Fruit fly (Drosophila melanogaster) whole organism, prepupa: ENCODE measurements around the gene Jarid2.

Source experiments
- CG11294 ChIP-seq: fragments of 200-800 bp; sonication (Bioruptor generic); IDR thresholded peaks from 2 replicates; pipeline ENCODE4 v1.3.6; 2022; ENCODE audit warnings: missing biosample characterization, missing genetic modification characterization
- CG11902 ChIP-seq: fragments of 200-800 bp; sonication (Bioruptor generic); optimal IDR thresholded peaks from 3 replicates; lab custom pipeline; 2016; ENCODE audit warnings: missing biosample characterization, missing genetic modification characterization
- CG15336 ChIP-seq: fragments of 200-800 bp; sonication (Bioruptor generic); IDR thresholded peaks from 2 replicates; pipeline ENCODE4 v1.3.6; 2022; ENCODE audit warnings: missing biosample characterization, missing genetic modification characterization
- CG1621 ChIP-seq: fragments of 200-800 bp; sonication (Bioruptor generic); optimal IDR thresholded peaks from 3 replicates; lab custom pipeline; 2018; ENCODE audit warnings: missing biosample characterization, mild to moderate bottlenecking, missing genetic modification characterization
- CG3032 ChIP-seq: fragments of 200-800 bp; optimal IDR thresholded peaks from 2 replicates; lab custom pipeline; 2019; ENCODE audit warnings: missing biosample characterization, mild to moderate bottlenecking, missing genetic modification characterization, moderate library complexity
- CG31627 ChIP-seq: fragments of 200-800 bp; sonication (Bioruptor generic); optimal IDR thresholded peaks from 3 replicates; lab custom pipeline; 2016; ENCODE audit warnings: missing biosample characterization, missing genetic modification characterization
- CG32006 ChIP-seq: fragments of 200-800 bp; sonication (Bioruptor generic); optimal IDR thresholded peaks from 3 replicates; lab custom pipeline; 2017; ENCODE audit warnings: missing biosample characterization, mild to moderate bottlenecking, missing genetic modification characterization
- CG34406 ChIP-seq: fragments of 200-800 bp; sonication (Bioruptor generic); optimal IDR thresholded peaks from 3 replicates; lab custom pipeline; 2016; ENCODE audit warnings: missing biosample characterization, missing genetic modification characterization
- CG6163 ChIP-seq: fragments of 200-800 bp; sonication (Bioruptor generic); IDR thresholded peaks from 3 replicates; pipeline ENCODE4 v1.3.6; 2022; ENCODE audit warnings: missing biosample characterization, missing genetic modification characterization
- CG6276 ChIP-seq: fragments of 200-800 bp; sonication (Bioruptor generic); optimal IDR thresholded peaks from 2 replicates; lab custom pipeline; 2017; ENCODE audit warnings: missing biosample characterization, mild to moderate bottlenecking, missing genetic modification characterization
- CG6808 ChIP-seq: fragments of 200-800 bp; sonication (Bioruptor generic); optimal IDR thresholded peaks from 3 replicates; lab custom pipeline; 2017; ENCODE audit warnings: missing biosample characterization, missing genetic modification characterization, mild to moderate bottlenecking, moderate library complexity, missing genetic modification reagents
- CG6854 ChIP-seq: fragments of 200-800 bp; sonication (Bioruptor generic); optimal IDR thresholded peaks from 2 replicates; lab custom pipeline; 2017; ENCODE audit warnings: missing biosample characterization, mild to moderate bottlenecking, missing genetic modification characterization
- CG7368 ChIP-seq: fragments of 200-800 bp; sonication (Bioruptor generic); optimal IDR thresholded peaks from 3 replicates; lab custom pipeline; 2016; ENCODE audit warnings: missing biosample characterization, missing genetic modification characterization
- CG8632 ChIP-seq: fragments of 200-800 bp; sonication (Bioruptor generic); optimal IDR thresholded peaks from 3 replicates; lab custom pipeline; 2016; ENCODE audit warnings: missing biosample characterization, missing genetic modification characterization
- CG9139 ChIP-seq: fragments of 200-800 bp; sonication (Bioruptor generic); optimal IDR thresholded peaks from 3 replicates; lab custom pipeline; 2017; ENCODE audit warnings: missing biosample characterization, mild to moderate bottlenecking, missing genetic modification characterization
- Eip75B ChIP-seq: fragments of 200-800 bp; sonication (Bioruptor generic); optimal IDR thresholded peaks from 3 replicates; lab custom pipeline; 2016; ENCODE audit warnings: missing biosample characterization, missing genetic modification characterization
- Eip78C ChIP-seq: fragments of 200-800 bp; sonication (Bioruptor generic); peaks from one replicate; lab custom pipeline; 2016; ENCODE audit warnings: missing biosample characterization, missing genetic modification characterization
- Ets96B ChIP-seq: fragments of 200-800 bp; optimal IDR thresholded peaks from 2 replicates; lab custom pipeline; 2019; ENCODE audit warnings: missing biosample characterization, mild to moderate bottlenecking, missing genetic modification characterization, moderate library complexity
- Gug ChIP-seq: fragments of 200-800 bp; sonication (Bioruptor generic); IDR thresholded peaks from 2 replicates; pipeline ENCODE4 v1.3.6; 2022; ENCODE audit warnings: missing biosample characterization, missing genetic modification characterization
- Hr38 ChIP-seq: sonication (Bioruptor generic); optimal IDR thresholded peaks from 2 replicates; lab custom pipeline; 2016; ENCODE audit warnings: missing biosample characterization, missing genetic modification characterization
- Hr4 ChIP-seq: fragments of 200-800 bp; sonication (Bioruptor generic); optimal IDR thresholded peaks from 3 replicates; lab custom pipeline; 2016; ENCODE audit warnings: missing biosample characterization, missing genetic modification characterization
- Smox ChIP-seq: fragments of 200-800 bp; sonication (Bioruptor generic); optimal IDR thresholded peaks from 3 replicates; lab custom pipeline; 2016; ENCODE audit warnings: missing biosample characterization, missing genetic modification characterization
- Sox102F ChIP-seq: fragments of 200-800 bp; sonication (Bioruptor generic); optimal IDR thresholded peaks from 2 replicates; lab custom pipeline; 2016; ENCODE audit warnings: missing biosample characterization, mild to moderate bottlenecking, missing genetic modification characterization
- Sox14 ChIP-seq: fragments of 200-800 bp; sonication (Bioruptor generic); optimal IDR thresholded peaks from 3 replicates; lab custom pipeline; 2016; ENCODE audit warnings: missing biosample characterization, missing genetic modification characterization
- achi ChIP-seq: fragments of 200-800 bp; sonication (Bioruptor generic); optimal IDR thresholded peaks from 3 replicates; lab custom pipeline; 2016; ENCODE audit warnings: missing biosample characterization, missing genetic modification characterization
- acj6 ChIP-seq: fragments of 200-800 bp; sonication (Bioruptor generic); optimal IDR thresholded peaks from 3 replicates; lab custom pipeline; 2016; ENCODE audit warnings: missing biosample characterization, missing genetic modification characterization
- cyc ChIP-seq: fragments of 200-800 bp; sonication (Bioruptor generic); optimal IDR thresholded peaks from 3 replicates; lab custom pipeline; 2016; ENCODE audit warnings: missing biosample characterization, missing genetic modification characterization
- eg ChIP-seq: fragments of 200-800 bp; sonication (Bioruptor generic); IDR thresholded peaks from 3 replicates; pipeline ENCODE4 v1.3.6; 2022; ENCODE audit warnings: missing biosample characterization, missing genetic modification characterization
- esn ChIP-seq: fragments of 200-800 bp; sonication (Bioruptor generic); optimal IDR thresholded peaks from 2 replicates; lab custom pipeline; 2016; ENCODE audit warnings: missing biosample characterization, mild to moderate bottlenecking, missing genetic modification characterization, moderate library complexity
- fd59A ChIP-seq: fragments of 200-800 bp; sonication (Bioruptor generic); optimal IDR thresholded peaks from 2 replicates; lab custom pipeline; 2017; ENCODE audit warnings: missing biosample characterization, mild to moderate bottlenecking, missing genetic modification characterization, missing genetic modification reagents
- fkh ChIP-seq: fragments of 200-800 bp; sonication (Bioruptor generic); optimal IDR thresholded peaks from 3 replicates; lab custom pipeline; 2017; ENCODE audit warnings: missing biosample characterization, mild to moderate bottlenecking, missing genetic modification characterization, moderate library complexity
- net ChIP-seq: fragments of 200-800 bp; sonication (Bioruptor generic); optimal IDR thresholded peaks from 3 replicates; lab custom pipeline; 2016; ENCODE audit warnings: missing biosample characterization, missing genetic modification characterization
- salr ChIP-seq, 2 experiments: fragments of 200-800 bp; sonication (Bioruptor generic); optimal IDR thresholded peaks; 3 replicates each; lab custom pipeline; 2016 to 2018; ENCODE audit warnings: missing biosample characterization in 2 of 2, missing genetic modification characterization in 2 of 2, mild to moderate bottlenecking in 1 of 2
- spab ChIP-seq: fragments of 200-800 bp; sonication (Bioruptor generic); optimal IDR thresholded peaks from 2 replicates; lab custom pipeline; 2017; ENCODE audit warnings: missing biosample characterization, mild to moderate bottlenecking, missing genetic modification characterization, missing genetic modification reagents

Gene Jarid2

DNA sequence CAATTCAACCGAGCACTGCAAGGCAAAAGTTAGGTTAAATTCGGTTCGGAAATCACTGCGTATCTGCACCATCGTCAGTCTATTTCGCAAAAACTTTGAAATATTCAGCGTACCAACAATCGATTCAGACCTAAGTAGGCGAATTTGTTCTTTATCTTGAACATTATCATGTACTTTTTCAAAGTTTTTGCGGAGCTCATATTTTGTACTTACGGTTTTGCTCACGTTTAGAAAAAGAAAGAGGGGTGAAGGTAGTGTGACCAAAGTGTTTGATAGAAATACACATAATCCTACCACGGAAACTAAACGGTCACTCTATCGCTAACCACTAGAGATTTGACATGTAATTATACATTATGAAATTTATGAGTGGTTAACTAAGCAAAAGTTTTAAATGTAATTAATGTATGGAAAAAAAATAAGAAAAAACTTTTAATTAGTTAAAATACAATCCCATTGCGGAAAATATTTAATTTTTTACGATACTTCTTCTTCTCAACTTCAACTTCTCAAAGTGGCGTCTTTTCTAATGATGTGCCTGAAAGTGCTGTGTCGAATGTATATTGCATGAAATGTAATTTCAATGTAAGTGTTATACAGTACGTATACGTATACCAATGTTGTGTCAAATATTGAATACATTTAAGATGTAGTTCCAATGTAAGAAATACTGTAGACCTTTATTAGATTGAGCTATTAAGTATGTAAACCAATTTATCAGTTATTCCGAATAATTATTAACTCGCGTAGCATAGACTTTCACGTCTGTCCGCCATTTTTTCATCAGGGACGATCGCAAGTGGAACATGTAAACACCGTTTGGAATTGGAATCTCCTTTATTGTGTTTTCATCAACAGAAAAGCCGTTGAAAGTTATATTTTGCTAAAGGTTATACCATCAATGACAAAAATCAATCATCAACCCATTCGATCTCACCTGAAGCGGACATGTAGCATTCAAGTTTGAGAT lies 34.7 kb downstream of the Jarid2 start, which contains the start of gene RpS9 (continued):
- TF ChIP-seq cyc (GFP tag; lab: Kevin White, UChicago) (no peak), CG6854 (GFP tag; lab: Kevin White, UChicago) (peak; percentile 83), fd59A (GFP tag; lab: Kevin White, UChicago) (no peak), eg (GFP tag; lab: Robert Waterston, UW) (peak; percentile 44; the same call in 1 of the 3 replicates), CG11902 (no peak), Ets96B (tag; lab: Kevin White, UChicago) (no peak), esn (no peak), CG32006 (GFP tag; lab: Kevin White, UChicago) (no peak)

DNA sequence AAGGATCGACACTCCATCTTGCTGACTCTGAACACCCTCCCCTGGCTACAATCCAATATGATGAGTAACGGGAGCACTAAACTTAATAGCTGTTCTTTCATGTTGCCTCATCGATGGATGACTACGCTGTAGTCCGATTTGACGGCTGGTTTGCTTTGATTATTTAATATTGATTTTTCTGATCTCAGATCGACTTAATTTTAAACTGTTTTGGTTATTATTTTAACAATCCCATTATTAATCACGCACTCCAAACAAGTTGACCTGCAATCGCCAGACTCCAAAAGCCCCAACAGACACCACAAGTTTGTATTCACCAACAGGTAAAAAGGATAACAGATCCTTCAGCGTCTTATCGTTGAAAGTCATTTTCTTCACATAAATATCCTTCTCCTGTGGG lies 35.7 kb downstream of the Jarid2 start, which contains the start of gene CG33703:
Gene CG33703 (minus strand): TSS at position 101 of the 400 bp plus-strand sequence.
- no peak for TF ChIP-seq achi (GFP tag; lab: Kevin White, UChicago)
- TF ChIP-seq CG6276: no peak
- TF ChIP-seq CG31627: no peak
- TF ChIP-seq CG6808: no peak
- TF ChIP-seq Eip75B (GFP tag; lab: Kevin White, UChicago): no peak
- no peak for TF ChIP-seq CG8632 (GFP tag; lab: Kevin White, UChicago)
- TF ChIP-seq CG9139: no peak
- TF ChIP-seq CG34406 (GFP tag; lab: Kevin White, UChicago): no peak
- TF ChIP-seq spab (GFP tag; lab: Kevin White, UChicago): no peak
- TF ChIP-seq salr (GFP tag; optimal IDR thresholded peaks at IDR 0.05; lab: Kevin White, UChicago): no peak
- TF ChIP-seq Hr38: no peak

DNA sequence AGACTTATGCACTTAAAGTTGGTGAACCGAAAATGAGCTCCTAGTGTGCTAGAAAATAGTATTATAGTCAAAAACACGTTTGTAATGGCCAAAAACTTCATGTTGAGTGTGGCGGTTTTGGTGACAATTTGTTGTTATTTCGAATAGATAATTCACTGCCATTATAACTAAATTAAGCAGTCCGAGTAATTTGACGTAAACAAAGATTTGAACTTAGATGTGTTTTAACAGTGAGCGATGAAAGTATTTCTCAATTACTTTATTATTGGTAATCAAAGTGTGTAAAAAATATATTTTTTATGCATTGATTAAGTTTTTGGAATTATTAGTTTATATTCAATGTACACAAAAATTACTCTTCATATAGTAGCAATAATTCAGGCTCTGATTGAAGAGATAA lies 36.5 kb downstream of the Jarid2 start, which contains the start of gene CG33702:
Gene CG33702 (minus strand): TSS at position 101 of the 400 bp plus-strand sequence.
- no peak for TF ChIP-seq Hr4 (GFP tag; lab: Kevin White, UChicago)
- TF ChIP-seq CG11294 (GFP tag; lab: Robert Waterston, UW): no peak
- TF ChIP-seq CG6163: no peak
- TF ChIP-seq Sox102F: no peak
- TF ChIP-seq Sox14 (GFP tag; lab: Kevin White, UChicago): no peak

DNA sequence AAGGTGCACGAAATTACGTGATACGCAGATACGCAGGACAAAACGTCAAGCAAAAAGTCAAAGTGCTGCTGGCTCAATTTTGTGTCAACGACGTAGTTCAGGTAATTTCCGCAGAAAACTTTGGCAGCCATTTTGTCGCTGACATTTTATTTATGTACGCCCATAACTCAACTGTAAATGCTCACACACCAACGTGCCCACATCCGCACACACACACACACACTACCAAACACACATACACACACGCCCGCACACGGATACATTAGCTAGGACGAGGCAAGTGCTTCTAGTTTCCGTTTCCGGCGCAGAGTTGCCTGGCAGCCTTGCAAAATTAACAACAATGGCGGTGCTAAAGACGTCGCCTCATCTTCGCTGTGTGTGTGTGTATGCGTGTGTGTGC lies 48.6 kb downstream of the Jarid2 start, which contains the start of gene CG33700:
Gene CG33700 (minus strand): TSS at position 101 of the 400 bp plus-strand sequence.
- TF ChIP-seq CG3032 (tag; lab: Kevin White, UChicago) (peak; percentile 2), Hr38 (no peak), Smox (GFP tag; lab: Kevin White, UChicago) (no peak), Eip75B (GFP tag; lab: Kevin White, UChicago) (no peak), CG9139 (peak; percentile 16), CG15336 (GFP tag; lab: Robert Waterston, UW) (no peak), net (GFP tag; lab: Kevin White, UChicago) (no peak), fd59A (GFP tag; lab: Kevin White, UChicago) (no peak), CG1621 (tag; lab: Kevin White, UChicago) (peak; percentile 35), fkh (GFP tag; lab: Kevin White, UChicago) (no peak), Gug (no peak), esn (no peak), CG11902 (no peak), Eip78C (GFP tag; lab: Kevin White, UChicago) (peak; percentile 3), acj6 (GFP tag; lab: Kevin White, UChicago) (no peak), CG7368 (GFP tag; lab: Kevin White, UChicago) (no peak), CG6808 (peak; percentile 41)
